Worm (Caenorhabditis elegans) whole organism, L1 larva: ENCODE measurements around the gene hsp-1.

Experiments
- aly-2 ChIP-seq: fragments of 150-350 bp; optimal IDR thresholded peaks from 2 replicates; lab custom pipeline; 2014; ENCODE audit warnings: missing biosample characterization, missing genetic modification characterization
- ama-1 ChIP-seq: fragments of 150-350 bp; optimal IDR thresholded peaks from 2 replicates; lab custom pipeline; 2014
- dpl-1 ChIP-seq, 3 experiments: fragments of 150-350 bp in 2 of 3; sonication (generic microtip) in 1 of 3; optimal IDR thresholded peaks; 2 replicates each; lab custom pipeline; 2014 to 2017; ENCODE audit warnings: missing biosample characterization in 3 of 3, missing genetic modification characterization in 3 of 3, missing genetic modification reagents in 3 of 3
- elt-2 ChIP-seq: sonication (generic microtip); optimal IDR thresholded peaks from 2 replicates; lab custom pipeline; 2016; ENCODE audit warnings: missing genetic modification characterization, mild to moderate bottlenecking, inconsistent platforms, missing compliant biosample characterization, missing genetic modification reagents
- fos-1 ChIP-seq: fragments of 150-350 bp; optimal IDR thresholded peaks from 2 replicates; lab custom pipeline; 2014; ENCODE audit warnings: missing biosample characterization, missing genetic modification characterization
- lin-13 ChIP-seq: fragments of 150-350 bp; optimal IDR thresholded peaks from 2 replicates; lab custom pipeline; 2014; ENCODE audit warnings: missing biosample characterization, missing genetic modification reagents, missing genetic modification characterization
- nhr-28 ChIP-seq: fragments of 150-350 bp; optimal IDR thresholded peaks from 2 replicates; lab custom pipeline; 2014; ENCODE audit warnings: missing biosample characterization, missing genetic modification characterization
- tlp-1 ChIP-seq: fragments of 150-350 bp; optimal IDR thresholded peaks from 2 replicates; lab custom pipeline; 2014; ENCODE audit warnings: missing biosample characterization, missing genetic modification characterization
- ztf-11 ChIP-seq, 2 experiments: sonication (generic microtip); optimal IDR thresholded peaks; 2 replicates each; lab custom pipeline; 2016 to 2017; ENCODE audit warnings: missing genetic modification characterization in 2 of 2, missing biosample characterization in 1 of 2, missing compliant biosample characterization in 1 of 2

DNA sequence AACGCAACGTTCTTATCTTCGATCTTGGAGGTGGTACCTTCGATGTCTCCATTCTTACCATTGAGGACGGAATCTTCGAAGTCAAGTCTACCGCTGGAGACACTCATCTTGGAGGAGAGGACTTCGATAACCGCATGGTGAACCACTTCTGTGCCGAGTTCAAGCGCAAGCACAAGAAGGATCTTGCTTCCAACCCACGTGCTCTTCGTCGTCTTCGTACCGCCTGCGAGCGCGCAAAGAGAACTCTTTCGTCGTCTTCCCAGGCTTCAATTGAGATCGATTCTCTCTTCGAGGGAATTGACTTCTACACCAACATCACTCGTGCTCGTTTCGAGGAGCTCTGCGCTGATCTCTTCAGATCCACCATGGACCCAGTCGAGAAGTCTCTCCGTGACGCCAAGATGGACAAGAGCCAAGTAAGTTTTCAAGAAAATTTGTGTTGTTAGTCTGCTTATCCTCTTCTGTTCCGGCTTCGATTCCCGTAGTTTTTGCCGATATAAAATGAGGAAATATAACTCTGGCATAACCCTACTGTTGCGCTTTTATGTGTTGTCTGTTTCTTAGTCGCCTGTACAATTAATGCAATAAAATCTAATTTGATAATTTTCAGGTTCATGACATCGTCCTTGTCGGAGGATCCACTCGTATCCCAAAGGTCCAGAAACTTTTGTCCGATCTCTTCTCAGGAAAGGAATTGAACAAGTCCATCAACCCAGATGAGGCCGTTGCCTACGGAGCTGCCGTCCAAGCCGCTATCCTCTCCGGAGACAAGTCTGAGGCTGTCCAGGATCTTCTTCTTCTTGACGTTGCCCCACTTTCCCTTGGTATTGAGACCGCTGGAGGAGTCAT is 1.1 kb downstream of the hsp-1 start:
- TF ChIP-seq ama-1 (lab: Kevin White, UChicago), result peak; percentile 68
- TF ChIP-seq fos-1 (tag; lab: Kevin White, UChicago), result no peak
- no peak for TF ChIP-seq elt-2
- TF ChIP-seq aly-2, result peak; percentile 47
- no peak for TF ChIP-seq nhr-28
- TF ChIP-seq dpl-1 (GFP tag; optimal IDR thresholded peaks at IDR 0.05; lab: Kevin White, UChicago), result no peak
- no peak for TF ChIP-seq ztf-11 (tag; optimal IDR thresholded peaks at IDR 0.05; lab: Kevin White, UChicago)
- no peak for TF ChIP-seq lin-13 (GFP tag; lab: Kevin White, UChicago)
- TF ChIP-seq tlp-1 (tag; lab: Kevin White, UChicago), result no peak
